Fruit fly (Drosophila melanogaster): ENCODE results near the gene CG15170.

- TF ChIP-seq esn (GFP tag; optimal IDR thresholded peaks at IDR 0.05) (no peak), Met (GFP tag; optimal IDR thresholded peaks at IDR 0.05) (no peak), Smox (GFP tag; optimal IDR thresholded peaks at IDR 0.05) (no peak), OdsH (GFP tag; optimal IDR thresholded peaks at IDR 0.05) (no peak), CG8119 (GFP tag; IDR thresholded peaks at IDR 0.05) (no peak), CG7368 (GFP tag; optimal IDR thresholded peaks at IDR 0.05) (no peak), CG6808 (GFP tag; optimal IDR thresholded peaks at IDR 0.05) (no peak), Blimp-1 (GFP tag; optimal IDR thresholded peaks at IDR 0.05) (no peak), spab (GFP tag; optimal IDR thresholded peaks at IDR 0.05) (no peak), Sox102F (GFP tag; optimal IDR thresholded peaks at IDR 0.05) (no peak)
These were observed 24.4 kb downstream of the CG15170 start for dm6 chr2L:18965367-18966213.

Data from whole organism, prepupa.